Fruit fly (Drosophila melanogaster) whole organism, larva: ENCODE measurements around the gene CG13458.

Experiments used
- noc ChIP-seq: fragments of 200-800 bp; sonication (Bioruptor generic); optimal IDR thresholded peaks from 3 replicates; lab custom pipeline; 2019; ENCODE audit warnings: missing biosample characterization, mild to moderate bottlenecking, missing genetic modification characterization, moderate library complexity

The CG13458 gene

dm6 chr3L:15098659-15099512, 14.5 kb upstream of the CG13458 start:
- peak; percentile 69 for TF ChIP-seq noc (tag; lab: Kevin White, UChicago)

dm6 chr3L:15099541-15099940, 13.8 kb upstream of the CG13458 start:
- no peak for TF ChIP-seq noc (tag; lab: Kevin White, UChicago)

- TF ChIP-seq noc (tag; lab: Kevin White, UChicago), result no peak
Measured at dm6 chr3L:15100983-15101382, 12.4 kb upstream of the CG13458 start.

- TF ChIP-seq noc (tag; lab: Kevin White, UChicago), result no peak
Measured at dm6 chr3L:15101639-15102413, 11.5 kb upstream of the CG13458 start.

- no peak for TF ChIP-seq noc (tag; lab: Kevin White, UChicago)
Measured at dm6 chr3L:15102669-15103309, 10.6 kb upstream of the CG13458 start.

- TF ChIP-seq noc (tag; lab: Kevin White, UChicago), result no peak
Measured at dm6 chr3L:15103988-15104848, 9.1 kb upstream of the CG13458 start.

- peak; percentile 29 for TF ChIP-seq noc (tag; lab: Kevin White, UChicago)
Measured at dm6 chr3L:15104849-15105555, 8.4 kb upstream of the CG13458 start.

dm6 chr3L:15105566-15106207, 7.7 kb upstream of the CG13458 start, which contains the start of gene CG45071:
Gene CG45071, plus strand, starts transcription at chr3L:15105882.
- no peak for TF ChIP-seq noc (tag; lab: Kevin White, UChicago)

dm6 chr3L:15107158-15107775, 6.1 kb upstream of the CG13458 start:
- no peak for TF ChIP-seq noc (tag; lab: Kevin White, UChicago)

- TF ChIP-seq noc (tag; lab: Kevin White, UChicago), result peak; percentile 13
Measured at dm6 chr3L:15107776-15108379, 5.5 kb upstream of the CG13458 start.

dm6 chr3L:15108524-15108923, 4.8 kb upstream of the CG13458 start:
- TF ChIP-seq noc (tag; lab: Kevin White, UChicago), result no peak

dm6 chr3L:15108948-15109347, 4.4 kb upstream of the CG13458 start:
- TF ChIP-seq noc (tag; lab: Kevin White, UChicago), result no peak

dm6 chr3L:15116536-15116935, 3.2 kb downstream of the CG13458 start, which contains the start of gene Cep135:
Gene Cep135, plus strand, starts transcription at chr3L:15116737.
- no peak for TF ChIP-seq noc (tag; lab: Kevin White, UChicago)
